Fruit fly (Drosophila melanogaster) S2 (cell line): ENCODE measurements around the gene CG4880.

ENCODE experiments used
- CG8478 ChIP-seq: fragments of >200 bp; optimal IDR thresholded peaks from 2 replicates; lab custom pipeline; 2018
- CTCF ChIP-seq, 2 experiments: fragments of >200 bp; optimal IDR thresholded peaks; 2 replicates each; lab custom pipeline; 2018

- no peak for TF ChIP-seq CG8478 (lab: Kevin White, UChicago)
- TF ChIP-seq CTCF (optimal IDR thresholded peaks at IDR 0.05; lab: Kevin White, UChicago) = no peak
Measured at dm6 chrX:16909297-16909696, 22.7 kb downstream of the CG4880 start.
